Fruit fly (Drosophila melanogaster): Measurements from ENCODE around the gene CG31199.

The CG31199 gene

DNA sequence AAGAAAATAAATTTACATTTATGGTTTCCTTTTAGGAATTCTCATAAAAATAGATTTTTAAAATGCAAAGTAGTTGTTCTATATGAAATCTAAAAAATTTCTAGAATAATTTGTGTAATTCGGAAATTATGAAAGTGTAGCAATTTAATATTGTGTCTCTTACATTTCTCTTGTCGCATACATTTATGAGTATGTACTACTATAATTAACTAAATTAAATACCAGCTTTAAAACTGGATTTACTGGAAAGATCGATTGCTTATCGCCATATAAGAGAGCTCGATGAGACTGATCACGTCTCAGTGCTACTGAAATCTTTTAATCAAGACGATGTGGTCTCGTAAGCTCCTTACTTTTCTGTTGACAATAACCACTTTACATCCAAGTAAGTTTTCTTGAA lies 12.3 kb downstream of the CG31199 start, which contains the start of gene CG31205:
Gene CG31205, plus strand, starts transcription at position 301 of the 400 bp plus-strand sequence.
- no peak for TF ChIP-seq insv (GFP tag; optimal IDR thresholded peaks at IDR 0.05)
- TF ChIP-seq CG6654 (GFP tag; optimal IDR thresholded peaks at IDR 0.05): no peak
- no peak for TF ChIP-seq B-H1 (GFP tag; IDR thresholded peaks at IDR 0.05)
- no peak for TF ChIP-seq CG32532 (GFP tag; IDR thresholded peaks at IDR 0.05)
- no peak for TF ChIP-seq CG8359 (GFP tag; optimal IDR thresholded peaks at IDR 0.05; ENCODE audit: borderline replicate concordance)
- TF ChIP-seq Deaf1 (tag; optimal IDR thresholded peaks at IDR 0.05): no peak
- no peak for TF ChIP-seq croc (GFP tag; conservative IDR thresholded peaks at IDR 0.05)
- TF ChIP-seq nerfin-1 (tag; optimal IDR thresholded peaks at IDR 0.05): no peak
- no peak for TF ChIP-seq tio (GFP tag; optimal IDR thresholded peaks at IDR 0.05)
- no peak for TF ChIP-seq ewg (GFP tag; optimal IDR thresholded peaks at IDR 0.05)
- TF ChIP-seq CG12104 (GFP tag; optimal IDR thresholded peaks at IDR 0.05): no peak
- TF ChIP-seq tll (GFP tag; optimal IDR thresholded peaks at IDR 0.05): no peak
- TF ChIP-seq CG16779 (GFP tag; IDR thresholded peaks at IDR 0.05): no peak
- no peak for TF ChIP-seq CG4854 (GFP tag; optimal IDR thresholded peaks at IDR 0.05)
- no peak for TF ChIP-seq CG9727 (GFP tag; optimal IDR thresholded peaks at IDR 0.05)
- no peak for TF ChIP-seq CG7357 (GFP tag; IDR thresholded peaks at IDR 0.05)

DNA sequence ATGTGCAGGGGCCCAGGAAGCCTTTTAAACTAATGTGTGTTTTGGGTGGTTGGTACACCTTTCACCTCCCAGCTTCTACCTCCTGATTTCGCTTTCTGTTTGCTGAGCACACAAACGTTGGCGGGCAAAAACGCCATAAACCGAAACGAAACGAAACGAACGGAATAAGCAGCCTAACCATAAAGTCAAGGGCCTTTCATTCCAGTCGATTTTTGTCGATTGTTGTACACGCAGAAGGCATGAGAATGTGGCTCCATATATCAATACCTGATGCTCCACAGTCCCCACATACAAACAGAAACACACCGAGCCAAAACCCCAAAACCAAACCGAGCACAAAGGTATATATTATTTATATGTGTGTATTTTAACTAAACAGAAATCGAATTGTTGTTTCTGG lies 20.2 kb downstream of the CG31199 start:
- TF ChIP-seq Ets65A (GFP tag): peak; percentile 37
- peak; percentile 86 for TF ChIP-seq CG13894 (tag; optimal IDR thresholded peaks at IDR 0.05)
- TF ChIP-seq Max (GFP tag; optimal IDR thresholded peaks at IDR 0.05): no peak
- no peak for TF ChIP-seq tll (GFP tag; optimal IDR thresholded peaks at IDR 0.05)

DNA sequence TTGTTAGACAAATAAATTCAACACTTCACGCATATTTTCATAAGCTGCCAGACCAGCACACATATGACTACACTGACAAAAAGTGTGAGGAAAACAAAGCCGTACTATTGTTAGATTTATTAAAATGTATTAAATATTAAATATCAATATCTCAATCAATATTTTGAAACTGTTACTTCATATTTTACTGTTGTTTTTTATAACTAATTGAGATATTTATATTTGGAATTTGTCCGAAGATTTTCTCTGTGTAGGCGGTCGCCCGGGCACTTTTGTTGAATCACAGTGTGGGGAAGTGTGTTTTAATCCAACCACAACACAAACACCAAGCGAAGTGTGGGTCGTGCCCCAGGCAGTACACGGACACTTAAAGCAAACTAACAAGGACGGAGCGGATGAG lies 24.4 kb downstream of the CG31199 start:
- TF ChIP-seq CG9797 (GFP tag; optimal IDR thresholded peaks at IDR 0.05): no peak
- TF ChIP-seq CG15269 (tag; optimal IDR thresholded peaks at IDR 0.05): peak; percentile 32
- peak; percentile 8 for TF ChIP-seq CoRest (tag; optimal IDR thresholded peaks at IDR 0.05)
- peak; percentile 10 for TF ChIP-seq Sox102F (GFP tag; optimal IDR thresholded peaks at IDR 0.05)
- TF ChIP-seq Hmr (GFP tag; optimal IDR thresholded peaks at IDR 0.05): peak; percentile 57
- 0 out of 2 replicates have a peak, but pooled peaks have one; percentile 13 for TF ChIP-seq Ptx1 (GFP tag; IDR thresholded peaks at IDR 0.05)
- TF ChIP-seq caup (GFP tag; optimal IDR thresholded peaks at IDR 0.05; ENCODE audit: severe bottlenecking): peak; percentile 45
- TF ChIP-seq Vsx1 (GFP tag; optimal IDR thresholded peaks at IDR 0.05): no peak
- peak; percentile 52 for TF ChIP-seq Fer1 (GFP tag; optimal IDR thresholded peaks at IDR 0.05)
- TF ChIP-seq slbo (GFP tag; IDR thresholded peaks at IDR 0.05): 0 out of 2 replicates have a peak, but pooled peaks have one; percentile 16
- no peak for TF ChIP-seq CG12391 (tag; optimal IDR thresholded peaks at IDR 0.05)
- TF ChIP-seq CG7556 (GFP tag; optimal IDR thresholded peaks at IDR 0.05): peak; percentile 44
- TF ChIP-seq cwo (GFP tag; optimal IDR thresholded peaks at IDR 0.05): peak; percentile 1
- TF ChIP-seq cato (GFP tag; optimal IDR thresholded peaks at IDR 0.05; ENCODE audit: borderline replicate concordance): no peak
- peak; percentile 31 for TF ChIP-seq CG3281 (GFP tag; optimal IDR thresholded peaks at IDR 0.05)
- no peak for TF ChIP-seq CG7963 (GFP tag; IDR thresholded peaks at IDR 0.05; ENCODE audit: partially characterized antibody)
- no peak for TF ChIP-seq pan (optimal IDR thresholded peaks at IDR 0.05)
- TF ChIP-seq pan (GFP tag; optimal IDR thresholded peaks at IDR 0.05 in 1 of 2, IDR thresholded peaks at IDR 0.05 in 1 of 2): peak in 1 of 2 experiments; percentile 5
- no peak for TF ChIP-seq CG7372 (GFP tag; IDR thresholded peaks at IDR 0.05)
- TF ChIP-seq zen2 (GFP tag; IDR thresholded peaks at IDR 0.05; ENCODE audit: partially characterized antibody): no peak
- no peak for TF ChIP-seq B-H2 (GFP tag; optimal IDR thresholded peaks at IDR 0.05)
- TF ChIP-seq Fer3 (tag; optimal IDR thresholded peaks at IDR 0.05): peak; percentile 11
- peak; percentile 43 for TF ChIP-seq gem (tag; optimal IDR thresholded peaks at IDR 0.05)
- no peak for TF ChIP-seq ems (GFP tag; optimal IDR thresholded peaks at IDR 0.05)
- peak; percentile 42 for TF ChIP-seq CG11504 (tag; optimal IDR thresholded peaks at IDR 0.05)
- peak; percentile 12 for TF ChIP-seq CG13296 (GFP tag; optimal IDR thresholded peaks at IDR 0.05)
- TF ChIP-seq row (GFP tag; IDR thresholded peaks at IDR 0.05): peak; percentile 45; the same call in 1 of the 3 replicates
- TF ChIP-seq z (GFP tag; IDR thresholded peaks at IDR 0.05): no peak
